Worm (Caenorhabditis elegans) whole organism, L3 larva: ENCODE data around the gene serp-1.2.

ENCODE experiments used
- jun-1 ChIP-seq: fragments of 150-350 bp; optimal IDR thresholded peaks from 2 replicates; lab custom pipeline; 2014; ENCODE audit warnings: missing biosample characterization, missing genetic modification reagents, missing genetic modification characterization
- snpc-4 ChIP-seq: fragments of 150-350 bp; optimal IDR thresholded peaks from 2 replicates; lab custom pipeline; 2014; ENCODE audit warnings: missing biosample characterization, missing genetic modification characterization

- no peak for TF ChIP-seq jun-1 (tag; lab: Kevin White, UChicago)
- no peak for TF ChIP-seq snpc-4 (tag; lab: Kevin White, UChicago)
Measured at ce11 chrIV:8273334-8273733, 47.9 kb downstream of the serp-1.2 start.
